Worm (Caenorhabditis elegans) whole organism, young adult: ENCODE data around the gene F38H4.6.

ENCODE experiments used
- B0019.2 ChIP-seq: fragments of 200-800 bp; sonication (Bioruptor generic); conservative IDR thresholded peaks from 2 replicates; pipeline ENCODE4 v1.3.6; 2022; ENCODE audit warnings: missing genetic modification reagents, missing genetic modification characterization, missing compliant biosample characterization
- B0035.1 ChIP-seq: sonication (generic microtip); optimal IDR thresholded peaks from 2 replicates; lab custom pipeline; 2016; ENCODE audit warnings: missing genetic modification characterization, mild to moderate bottlenecking, missing compliant biosample characterization, missing genotype, missing genetic modification reagents
- B0336.3 ChIP-seq: fragments of 200-800 bp; sonication (Bioruptor generic); IDR thresholded peaks from 2 replicates; pipeline ENCODE4 v1.3.6; 2022; ENCODE audit warnings: missing genetic modification characterization, missing compliant biosample characterization
- C17E4.6 ChIP-seq: fragments of 200-800 bp; sonication (Bioruptor generic); IDR thresholded peaks from 2 replicates; pipeline ENCODE4 v1.3.6; 2022; ENCODE audit warnings: missing genetic modification reagents, missing genetic modification characterization, missing compliant biosample characterization
- F39B2.1 ChIP-seq: fragments of 200-800 bp; sonication (Bioruptor generic); IDR thresholded peaks from 2 replicates; pipeline ENCODE4 v1.3.6; 2022; ENCODE audit warnings: missing genetic modification reagents, missing genetic modification characterization, missing compliant biosample characterization
- F52B5.7 ChIP-seq: sonication (generic microtip); optimal IDR thresholded peaks from 2 replicates; lab custom pipeline; 2016; ENCODE audit warnings: mild to moderate bottlenecking, missing genetic modification characterization, missing compliant biosample characterization
- T07F8.4 ChIP-seq: sonication (generic microtip); optimal IDR thresholded peaks from 2 replicates; lab custom pipeline; 2016; ENCODE audit warnings: mild to moderate bottlenecking, missing genetic modification characterization, moderate library complexity, missing compliant biosample characterization
- Y53F4B.3 ChIP-seq: fragments of 200-800 bp; sonication (Bioruptor generic); IDR thresholded peaks from 2 replicates; pipeline ENCODE4 v1.3.6; 2022; ENCODE audit warnings: missing genetic modification reagents, missing genetic modification characterization, missing compliant biosample characterization
- Y56A3A.18 ChIP-seq: fragments of 200-800 bp; sonication (Bioruptor generic); IDR thresholded peaks from 2 replicates; pipeline ENCODE4 v1.3.6; 2022; ENCODE audit warnings: missing genetic modification reagents, missing genetic modification characterization, missing compliant biosample characterization
- ama-1 ChIP-seq, 3 experiments: fragments of 150-350 bp in 1 of 3; sonication (generic microtip) in 2 of 3; optimal IDR thresholded peaks; 2 replicates each; lab custom pipeline; 2014 to 2018; ENCODE audit warnings: missing biosample characterization in 2 of 3, missing genetic modification characterization in 2 of 3, missing genetic modification reagents in 2 of 3
- aptf-2 ChIP-seq: fragments of 200-800 bp; sonication (Bioruptor generic); conservative IDR thresholded peaks from 2 replicates; pipeline ENCODE4 v1.3.6; 2022; ENCODE audit warnings: missing genetic modification reagents, missing genetic modification characterization, missing compliant biosample characterization
- atf-7 ChIP-seq: sonication (generic microtip); optimal IDR thresholded peaks from 2 replicates; lab custom pipeline; 2017; ENCODE audit warnings: mild to moderate bottlenecking, missing genetic modification characterization, missing compliant biosample characterization
- athp-1 ChIP-seq: sonication (generic microtip); optimal IDR thresholded peaks from 2 replicates; lab custom pipeline; 2017; ENCODE audit warnings: mild to moderate bottlenecking, missing genetic modification characterization, missing compliant biosample characterization
- attf-3 ChIP-seq: fragments of 200-800 bp; sonication (Bioruptor generic); conservative IDR thresholded peaks from 2 replicates; pipeline ENCODE4 v1.3.6; 2022; ENCODE audit warnings: missing genetic modification reagents, missing genetic modification characterization, missing compliant biosample characterization
- bed-1 ChIP-seq: fragments of 200-800 bp; sonication (Bioruptor generic); IDR thresholded peaks from 2 replicates; pipeline ENCODE4 v1.3.6; 2022; ENCODE audit warnings: missing genetic modification reagents, missing genetic modification characterization, missing compliant biosample characterization
- cebp-1 ChIP-seq, 2 experiments: fragments of 200-800 bp in 1 of 2; sonication (Bioruptor generic) in 1 of 2; sonication (generic microtip) in 1 of 2; IDR thresholded peaks in 1 of 2; optimal IDR thresholded peaks in 1 of 2; 2 replicates each; pipeline versions ENCODE4 v1.3.6 to Lab custom; 2017 to 2022; ENCODE audit warnings: missing compliant biosample characterization in 2 of 2, missing genetic modification characterization in 2 of 2, mild to moderate bottlenecking in 1 of 2, missing genetic modification reagents in 1 of 2, moderate library complexity in 1 of 2
- chd-7 ChIP-seq: sonication (generic microtip); optimal IDR thresholded peaks from 2 replicates; lab custom pipeline; 2016; ENCODE audit warnings: mild to moderate bottlenecking, missing genetic modification characterization, moderate library complexity, missing compliant biosample characterization
- efl-1 ChIP-seq: fragments of 150-350 bp; optimal IDR thresholded peaks from 2 replicates; lab custom pipeline; 2014; ENCODE audit warnings: missing biosample characterization, missing genetic modification reagents, missing genetic modification characterization
- egl-44 ChIP-seq: fragments of 200-800 bp; sonication (Bioruptor generic); IDR thresholded peaks from 2 replicates; pipeline ENCODE4 v1.3.6; 2022; ENCODE audit warnings: missing genetic modification reagents, missing genetic modification characterization, missing compliant biosample characterization
- egrh-3 ChIP-seq: fragments of 200-800 bp; sonication (Bioruptor generic); IDR thresholded peaks from 2 replicates; pipeline ENCODE4 v1.3.6; 2022; ENCODE audit warnings: missing genetic modification reagents, missing genetic modification characterization, missing compliant biosample characterization
- fkh-3 ChIP-seq: sonication (generic microtip); optimal IDR thresholded peaks from 2 replicates; lab custom pipeline; 2016; ENCODE audit warnings: mild to moderate bottlenecking, missing genetic modification characterization, missing compliant biosample characterization
- hrde-1 ChIP-seq: sonication (generic microtip); optimal IDR thresholded peaks from 2 replicates; lab custom pipeline; 2016; ENCODE audit warnings: missing genetic modification characterization, mild to moderate bottlenecking, missing compliant biosample characterization, moderate library complexity, missing genotype, missing genetic modification reagents, borderline replicate concordance
- hsf-1 ChIP-seq: fragments of 200-800 bp; sonication (Bioruptor generic); IDR thresholded peaks from 2 replicates; pipeline ENCODE4 v1.3.6; 2022; ENCODE audit warnings: missing genetic modification reagents, missing genetic modification characterization, missing compliant biosample characterization
- let-526 ChIP-seq: fragments of 200-800 bp; sonication (Bioruptor generic); IDR thresholded peaks from 2 replicates; pipeline ENCODE4 v1.3.6; 2022; ENCODE audit warnings: missing genetic modification reagents, missing genetic modification characterization, missing compliant biosample characterization
- lin-40 ChIP-seq: sonication (generic microtip); optimal IDR thresholded peaks from 2 replicates; lab custom pipeline; 2016; ENCODE audit warnings: missing genetic modification characterization, mild to moderate bottlenecking, missing compliant biosample characterization, missing genotype, missing genetic modification reagents
- madf-10 ChIP-seq: sonication (generic microtip); optimal IDR thresholded peaks from 2 replicates; lab custom pipeline; 2016; ENCODE audit warnings: mild to moderate bottlenecking, missing genetic modification characterization, missing compliant biosample characterization
- madf-8 ChIP-seq: fragments of 200-800 bp; sonication (Bioruptor generic); conservative IDR thresholded peaks from 2 replicates; pipeline ENCODE4 v1.3.6; 2022; ENCODE audit warnings: missing genetic modification reagents, missing genetic modification characterization, missing compliant biosample characterization
- mcd-1 ChIP-seq: fragments of 200-800 bp; sonication (Bioruptor generic); IDR thresholded peaks from 2 replicates; pipeline ENCODE4 v1.3.6; 2022; ENCODE audit warnings: missing genetic modification reagents, missing genetic modification characterization, missing compliant biosample characterization
- mes-4 ChIP-seq: sonication (generic microtip); optimal IDR thresholded peaks from 2 replicates; lab custom pipeline; 2016; ENCODE audit warnings: missing genotype, missing genetic modification characterization, missing compliant biosample characterization
- pbrm-1 ChIP-seq: fragments of 200-800 bp; sonication (Bioruptor generic); IDR thresholded peaks from 2 replicates; pipeline ENCODE4 v1.3.6; 2022; ENCODE audit warnings: missing genetic modification reagents, missing genetic modification characterization, missing compliant biosample characterization
- pha-4 ChIP-seq: fragments of 150-350 bp; sonication (generic microtip); optimal IDR thresholded peaks from 2 replicates; lab custom pipeline; 2014; ENCODE audit warnings: missing biosample characterization, missing genetic modification reagents, missing genetic modification characterization
- rcor-1 ChIP-seq: fragments of 200-800 bp; sonication (Bioruptor generic); IDR thresholded peaks from 2 replicates; pipeline ENCODE4 v1.3.6; 2022; ENCODE audit warnings: missing genetic modification reagents, missing genetic modification characterization, missing compliant biosample characterization
- repo-1 ChIP-seq: sonication (generic microtip); optimal IDR thresholded peaks from 2 replicates; lab custom pipeline; 2017; ENCODE audit warnings: mild to moderate bottlenecking, missing genetic modification characterization, missing compliant biosample characterization
- sdz-38 ChIP-seq: sonication (generic microtip); optimal IDR thresholded peaks from 2 replicates; lab custom pipeline; 2016; ENCODE audit warnings: missing genotype, missing genetic modification characterization, missing compliant biosample characterization
- snpc-4 ChIP-seq, 5 experiments: fragments of 150-350 bp in 1 of 5; sonication (generic microtip) in 4 of 5; optimal IDR thresholded peaks; 2 replicates each; lab custom pipeline; 2014 to 2018; ENCODE audit warnings: missing genetic modification characterization in 5 of 5, missing biosample characterization in 3 of 5, antibody characterized with exemption in 2 of 5, mild to moderate bottlenecking in 2 of 5, missing compliant biosample characterization in 2 of 5, missing genotype in 2 of 5, moderate library complexity in 2 of 5, missing genetic modification reagents in 1 of 5
- somi-1 ChIP-seq: fragments of 200-800 bp; sonication (Bioruptor generic); optimal IDR thresholded peaks from 2 replicates; lab custom pipeline; 2018; ENCODE audit warnings: mild to moderate bottlenecking, missing genetic modification characterization, missing compliant biosample characterization
- sptf-2 ChIP-seq: fragments of 200-800 bp; sonication (Bioruptor generic); optimal IDR thresholded peaks from 2 replicates; lab custom pipeline; 2018; ENCODE audit warnings: mild to moderate bottlenecking, missing genetic modification characterization, missing compliant biosample characterization
- tbx-9 ChIP-seq: sonication (generic microtip); optimal IDR thresholded peaks from 2 replicates; lab custom pipeline; 2016; ENCODE audit warnings: borderline replicate concordance, missing genetic modification characterization, inconsistent platforms, missing compliant biosample characterization
- unc-130 ChIP-seq: sonication (generic microtip); optimal IDR thresholded peaks from 2 replicates; lab custom pipeline; 2016; ENCODE audit warnings: missing genetic modification reagents, missing genetic modification characterization, missing compliant biosample characterization
- xnd-1 ChIP-seq: sonication (generic microtip); optimal IDR thresholded peaks from 2 replicates; lab custom pipeline; 2016; ENCODE audit warnings: missing genotype, missing genetic modification reagents, missing genetic modification characterization, missing compliant biosample characterization
- ztf-3 ChIP-seq: fragments of 200-800 bp; sonication (Bioruptor generic); optimal IDR thresholded peaks from 2 replicates; lab custom pipeline; 2018; ENCODE audit warnings: mild to moderate bottlenecking, missing genetic modification characterization, missing compliant biosample characterization

The F38H4.6 gene

ce11 chrIV:11821591-11822361 lies 25.9 kb downstream of the F38H4.6 start, which contains the start of the genes par-5 and M117.3 (continued):
- peak; percentile 58 for TF ChIP-seq mcd-1
- TF ChIP-seq fkh-3 (tag; lab: Kevin White, UChicago) = no peak
- TF ChIP-seq unc-130 (GFP tag; lab: Kevin White, UChicago) = no peak
- no peak for TF ChIP-seq snpc-4 (GFP tag; optimal IDR thresholded peaks at IDR 0.05; lab: Kevin White, UChicago)
- peak in 3 of 4 experiments; percentile 5 to 18 (median 15) for TF ChIP-seq snpc-4 (tag; optimal IDR thresholded peaks at IDR 0.05; lab: Kevin White, UChicago)
- no peak for TF ChIP-seq mes-4
- no peak for TF ChIP-seq sptf-2 (GFP tag; lab: Kevin White, UChicago)
- peak; percentile 73 for TF ChIP-seq T07F8.4 (tag; lab: Kevin White, UChicago)
- peak; percentile 74; the same call in 1 of the 2 replicates for TF ChIP-seq B0336.3 (GFP tag; lab: Robert Waterston, UW)

ce11 chrIV:11820067-11820913 lies 27.4 kb downstream of the F38H4.6 start:
- TF ChIP-seq rcor-1 (GFP tag; lab: Robert Waterston, UW) = peak; percentile 64
- TF ChIP-seq let-526 = peak; percentile 43; the same call in 1 of the 2 replicates
- TF ChIP-seq bed-1 (GFP tag; lab: Robert Waterston, UW) = no peak
- peak; percentile 72 for TF ChIP-seq B0336.3 (GFP tag; lab: Robert Waterston, UW)
- TF ChIP-seq chd-7 (tag; lab: Kevin White, UChicago) = peak; percentile 14
- TF ChIP-seq egl-44 (GFP tag; lab: Robert Waterston, UW) = 0 out of 2 replicates have a peak, but pooled peaks have one; percentile 7
- no peak for TF ChIP-seq madf-10 (tag; lab: Kevin White, UChicago)
- TF ChIP-seq ama-1 (optimal IDR thresholded peaks at IDR 0.05; lab: Kevin White, UChicago) = no peak
- TF ChIP-seq ama-1 (GFP tag; optimal IDR thresholded peaks at IDR 0.05; lab: Kevin White, UChicago) = peak; percentile 53 to 55
- TF ChIP-seq hrde-1 (tag; lab: Kevin White, UChicago) = peak; percentile 60
- no peak for TF ChIP-seq ztf-3 (GFP tag; lab: Kevin White, UChicago)
- peak; percentile 53 for TF ChIP-seq pbrm-1 (GFP tag; lab: Robert Waterston, UW)
- TF ChIP-seq attf-3 (GFP tag; lab: Robert Waterston, UW) = 0 out of 2 replicates have a peak, but pooled peaks have one; percentile 27
- TF ChIP-seq B0035.1 (tag; lab: Kevin White, UChicago) = peak; percentile 8
- TF ChIP-seq C17E4.6 (GFP tag; lab: Robert Waterston, UW) = no peak
- peak; percentile 33 for TF ChIP-seq xnd-1 (tag; lab: Kevin White, UChicago)
- peak; percentile 80 for TF ChIP-seq F39B2.1 (GFP tag; lab: Robert Waterston, UW)
- TF ChIP-seq lin-40 (tag; lab: Kevin White, UChicago) = no peak
- TF ChIP-seq cebp-1 (GFP tag; IDR thresholded peaks at IDR 0.05; lab: Robert Waterston, UW) = no peak
- TF ChIP-seq cebp-1 (tag; optimal IDR thresholded peaks at IDR 0.05; lab: Kevin White, UChicago) = peak; percentile 55
- no peak for TF ChIP-seq somi-1 (GFP tag; lab: Kevin White, UChicago)
- no peak for TF ChIP-seq sdz-38 (tag; lab: Kevin White, UChicago)
- no peak for TF ChIP-seq F52B5.7
- no peak; the same call in 1 of the 2 replicates for TF ChIP-seq B0019.2 (GFP tag; lab: Robert Waterston, UW)
- peak; percentile 64 for TF ChIP-seq repo-1 (tag; lab: Kevin White, UChicago)
- TF ChIP-seq Y53F4B.3 = no peak
- no peak for TF ChIP-seq egrh-3 (GFP tag; lab: Robert Waterston, UW)
- peak; percentile 12; the same call in 1 of the 2 replicates for TF ChIP-seq mcd-1
- TF ChIP-seq T07F8.4 (tag; lab: Kevin White, UChicago) = no peak
- TF ChIP-seq pha-4 (tag; lab: Kevin White, UChicago) = peak; percentile 53
- TF ChIP-seq madf-8 (GFP tag; lab: Robert Waterston, UW) = peak; percentile 31
- TF ChIP-seq tbx-9 (tag; lab: Kevin White, UChicago) = no peak
- TF ChIP-seq aptf-2 (GFP tag; lab: Robert Waterston, UW) = no peak
- TF ChIP-seq atf-7 (tag; lab: Kevin White, UChicago) = peak; percentile 44
- peak; percentile 79 for TF ChIP-seq athp-1 (tag; lab: Kevin White, UChicago)
- TF ChIP-seq unc-130 (GFP tag; lab: Kevin White, UChicago) = peak; percentile 42
- peak; percentile 5 for TF ChIP-seq efl-1 (GFP tag; lab: Kevin White, UChicago)
- peak; percentile 79 for TF ChIP-seq hsf-1 (GFP tag; lab: Robert Waterston, UW)
- TF ChIP-seq Y56A3A.18 (GFP tag; lab: Robert Waterston, UW) = peak; percentile 63; the same call in 1 of the 2 replicates
